Worm (Caenorhabditis elegans): Measurements from ENCODE around the gene cest-16.

The cest-16 gene

ce11 chrX:6292143-6292542 is 7.6 kb upstream of the cest-16 start (continued):
- TF ChIP-seq egl-13 (tag; optimal IDR thresholded peaks at IDR 0.05), result peak; percentile 31
- TF ChIP-seq egl-27 (tag; optimal IDR thresholded peaks at IDR 0.05), result no peak
- no peak for TF ChIP-seq fkh-4 (tag; optimal IDR thresholded peaks at IDR 0.05; ENCODE audit: borderline replicate concordance)
- TF ChIP-seq lir-3 (tag; optimal IDR thresholded peaks at IDR 0.05; ENCODE audit: poor library complexity), result no peak
- TF ChIP-seq nhr-28 (tag; optimal IDR thresholded peaks at IDR 0.05), result no peak
- no peak for TF ChIP-seq sup-37 (GFP tag; optimal IDR thresholded peaks at IDR 0.05)
- peak; percentile 19 for TF ChIP-seq unc-130 (tag; optimal IDR thresholded peaks at IDR 0.05)
- TF ChIP-seq zip-4 (GFP tag; optimal IDR thresholded peaks at IDR 0.05), result peak; percentile 17
- TF ChIP-seq xbp-1 (tag; optimal IDR thresholded peaks at IDR 0.05), result peak; percentile 53
- no peak for TF ChIP-seq aha-1 (tag; optimal IDR thresholded peaks at IDR 0.05)
- TF ChIP-seq vab-15 (tag; optimal IDR thresholded peaks at IDR 0.05), result no peak
- TF ChIP-seq mab-9 (GFP tag; IDR thresholded peaks at IDR 0.05), result no peak
- no peak for TF ChIP-seq tlp-1 (tag; optimal IDR thresholded peaks at IDR 0.05)
- peak; percentile 41 for TF ChIP-seq rnt-1 (tag; optimal IDR thresholded peaks at IDR 0.05)
- no peak for TF ChIP-seq unc-86 (tag; optimal IDR thresholded peaks at IDR 0.05)
- peak; percentile 2 to 9 for TF ChIP-seq efl-1 (optimal IDR thresholded peaks at IDR 0.05)
- TF ChIP-seq efl-1 (GFP tag; optimal IDR thresholded peaks at IDR 0.05 in 1 of 2), result no peak
- TF ChIP-seq pax-3 (tag; optimal IDR thresholded peaks at IDR 0.05), result no peak
- TF ChIP-seq mep-1 (tag; optimal IDR thresholded peaks at IDR 0.05), result peak; percentile 62
- no peak for TF ChIP-seq nhr-84 (tag; optimal IDR thresholded peaks at IDR 0.05)
- TF ChIP-seq nhr-77 (tag; optimal IDR thresholded peaks at IDR 0.05), result no peak
- TF ChIP-seq nhr-20 (tag; optimal IDR thresholded peaks at IDR 0.05), result peak; percentile 39
- TF ChIP-seq aly-2 (tag; optimal IDR thresholded peaks at IDR 0.05), result no peak
- TF ChIP-seq mef-2 (tag; optimal IDR thresholded peaks at IDR 0.05), result no peak
- TF ChIP-seq ceh-90 (tag; optimal IDR thresholded peaks at IDR 0.05), result no peak
- TF ChIP-seq zag-1 (tag; optimal IDR thresholded peaks at IDR 0.05), result no peak
- TF ChIP-seq lin-39 (tag; optimal IDR thresholded peaks at IDR 0.05), result no peak
- no peak for TF ChIP-seq dpl-1 (GFP tag; optimal IDR thresholded peaks at IDR 0.05)
- TF ChIP-seq fkh-8 (tag; optimal IDR thresholded peaks at IDR 0.05), result peak; percentile 27
- peak; percentile 70 for TF ChIP-seq nhr-85 (tag)
- peak; percentile 68 for TF ChIP-seq snu-23 (GFP tag; optimal IDR thresholded peaks at IDR 0.05)
- TF ChIP-seq C16A3.4 (tag; optimal IDR thresholded peaks at IDR 0.05), result peak; percentile 36
- no peak for TF ChIP-seq ama-1 (optimal IDR thresholded peaks at IDR 0.05)
- no peak for TF ChIP-seq unc-62 (GFP tag; optimal IDR thresholded peaks at IDR 0.05)
- no peak for TF ChIP-seq unc-30 (tag; optimal IDR thresholded peaks at IDR 0.05)
- no peak for TF ChIP-seq Y116A8C.19 (tag; optimal IDR thresholded peaks at IDR 0.05; ENCODE audit: borderline replicate concordance)
- peak in 1 of 6 experiments; percentile 31 for TF ChIP-seq elt-3 (tag; optimal IDR thresholded peaks at IDR 0.05)
- no peak for TF ChIP-seq ets-5 (GFP tag; IDR thresholded peaks at IDR 0.05)
- TF ChIP-seq nhr-19 (GFP tag; conservative IDR thresholded peaks at IDR 0.05), result peak; percentile 65
- peak; percentile 41 for TF ChIP-seq skn-1 (tag; optimal IDR thresholded peaks at IDR 0.05)
- TF ChIP-seq ces-1 (GFP tag; optimal IDR thresholded peaks at IDR 0.05), result no peak
- TF ChIP-seq nhr-71 (tag; optimal IDR thresholded peaks at IDR 0.05), result peak; percentile 62
- peak; percentile 59 for TF ChIP-seq dsc-1 (tag; optimal IDR thresholded peaks at IDR 0.05)
- peak; percentile 35 for TF ChIP-seq swsn-7 (tag; optimal IDR thresholded peaks at IDR 0.05)
- no peak for TF ChIP-seq nhr-11 (tag; optimal IDR thresholded peaks at IDR 0.05)
- TF ChIP-seq grh-1 (GFP tag; IDR thresholded peaks at IDR 0.05), result 0 out of 2 replicates have a peak, but pooled peaks have one; percentile 37
- TF ChIP-seq ceh-82 (tag; optimal IDR thresholded peaks at IDR 0.05), result peak in 2 of 3 experiments; percentile 10 to 38
- 0 out of 2 replicates have a peak, but pooled peaks have one; percentile 9 for TF ChIP-seq ceh-88 (GFP tag; IDR thresholded peaks at IDR 0.05)
